Worm (Caenorhabditis elegans): ENCODE data around the gene F13D12.10.

- TF ChIP-seq ama-1 (optimal IDR thresholded peaks at IDR 0.05), result no peak
- TF ChIP-seq aly-1 (tag; optimal IDR thresholded peaks at IDR 0.05), result no peak
- no peak for TF ChIP-seq ets-7 (tag; optimal IDR thresholded peaks at IDR 0.05)
- no peak for TF ChIP-seq flt-1 (GFP tag; IDR thresholded peaks at IDR 0.05)
- TF ChIP-seq pes-1 (GFP tag; IDR thresholded peaks at IDR 0.05), result no peak
Measured at ce11 chrII:11688011-11688410, 25.6 kb upstream of the F13D12.10 start.

Data from whole organism, early embryonic.